Fruit fly (Drosophila melanogaster) whole organism, embryonic: Measurements from ENCODE around the gene CG7409.
A peak's percentile ranks its signal among the peaks of the same experiment; 100 is the strongest.

Source experiments
- B-H2 ChIP-seq: fragments of 200-800 bp; sonication (Bioruptor generic); optimal IDR thresholded peaks from 2 replicates; lab custom pipeline; 2018; ENCODE audit warnings: missing biosample characterization, mild to moderate bottlenecking, missing genetic modification characterization
- CG10959 ChIP-seq: fragments of 200-800 bp; sonication (Bioruptor generic); IDR thresholded peaks from 2 replicates; pipeline ENCODE4 v1.3.6; 2022; ENCODE audit warnings: missing biosample characterization, missing genetic modification characterization
- CG11696 ChIP-seq: fragments of 200-800 bp; sonication (Bioruptor generic); IDR thresholded peaks from 2 replicates; pipeline ENCODE4 v1.3.6; 2022; ENCODE audit warnings: missing biosample characterization, missing genetic modification characterization
- CG12155 ChIP-seq: fragments of 200-800 bp; sonication (Bioruptor generic); optimal IDR thresholded peaks from 3 replicates; lab custom pipeline; 2016; ENCODE audit warnings: missing biosample characterization, missing genetic modification characterization
- CG14710 ChIP-seq: fragments of 200-800 bp; sonication (Bioruptor generic); optimal IDR thresholded peaks from 3 replicates; lab custom pipeline; 2019; ENCODE audit warnings: missing biosample characterization, mild to moderate bottlenecking, missing genetic modification characterization, moderate library complexity
- CG15011 ChIP-seq: fragments of 200-800 bp; sonication (Bioruptor generic); optimal IDR thresholded peaks from 3 replicates; lab custom pipeline; 2018; ENCODE audit warnings: missing biosample characterization, mild to moderate bottlenecking, missing genetic modification characterization
- CG15269 ChIP-seq: fragments of 200-800 bp; sonication (Bioruptor generic); optimal IDR thresholded peaks from 2 replicates; lab custom pipeline; 2018; ENCODE audit warnings: missing biosample characterization, mild to moderate bottlenecking, missing genetic modification characterization, moderate library complexity
- CG1832 ChIP-seq: fragments of 200-800 bp; sonication (Bioruptor generic); optimal IDR thresholded peaks from 2 replicates; lab custom pipeline; 2017; ENCODE audit warnings: missing biosample characterization, mild to moderate bottlenecking, missing genetic modification characterization, inconsistent platforms
- CG18476 ChIP-seq: fragments of 200-800 bp; sonication (Bioruptor generic); optimal IDR thresholded peaks from 2 replicates; lab custom pipeline; 2016; ENCODE audit warnings: missing biosample characterization, mild to moderate bottlenecking, missing genetic modification characterization
- CG18764 ChIP-seq: fragments of 200-800 bp; sonication (Bioruptor generic); optimal IDR thresholded peaks from 3 replicates; lab custom pipeline; 2016; ENCODE audit warnings: missing biosample characterization, missing genetic modification characterization
- CG3065 ChIP-seq: fragments of 200-800 bp; sonication (Bioruptor generic); optimal IDR thresholded peaks from 2 replicates; lab custom pipeline; 2016; ENCODE audit warnings: missing biosample characterization, missing genetic modification characterization
- CG3726 ChIP-seq: fragments of 200-800 bp; sonication (Bioruptor generic); IDR thresholded peaks from 3 replicates; pipeline ENCODE4, ENCODE4 v1.3.6; 2022; ENCODE audit warnings: missing biosample characterization, missing genetic modification characterization
- CG7357 ChIP-seq: fragments of 200-800 bp; sonication (Bioruptor generic); IDR thresholded peaks from 3 replicates; pipeline ENCODE4 v1.3.6; 2022; ENCODE audit warnings: missing biosample characterization, missing genetic modification characterization
- CG8089 ChIP-seq: fragments of 200-800 bp; sonication (Bioruptor generic); optimal IDR thresholded peaks from 3 replicates; lab custom pipeline; 2016; ENCODE audit warnings: missing biosample characterization, missing genetic modification characterization
- ERR ChIP-seq: fragments of 200-800 bp; sonication (Bioruptor generic); optimal IDR thresholded peaks from 2 replicates; lab custom pipeline; 2016; ENCODE audit warnings: missing biosample characterization, missing genetic modification characterization
- Elba2 ChIP-seq: fragments of 200-800 bp; sonication (Bioruptor generic); optimal IDR thresholded peaks from 3 replicates; lab custom pipeline; 2016; ENCODE audit warnings: missing biosample characterization, missing genetic modification characterization
- Fer2 ChIP-seq: fragments of 200-800 bp; sonication (Bioruptor generic); optimal IDR thresholded peaks from 2 replicates; lab custom pipeline; 2018; ENCODE audit warnings: missing biosample characterization, mild to moderate bottlenecking, missing genetic modification characterization, moderate library complexity
- Fer3 ChIP-seq: fragments of 200-800 bp; sonication (Bioruptor generic); optimal IDR thresholded peaks from 2 replicates; lab custom pipeline; 2018; ENCODE audit warnings: missing biosample characterization, mild to moderate bottlenecking, missing genetic modification characterization, moderate library complexity
- GATAe ChIP-seq: fragments of 200-800 bp; sonication (Bioruptor generic); conservative IDR thresholded peaks from 2 replicates; pipeline ENCODE4 v1.3.6; 2022; ENCODE audit warnings: missing biosample characterization, missing genetic modification characterization
- Gug ChIP-seq: fragments of 200-800 bp; sonication (Bioruptor generic); IDR thresholded peaks from 4 replicates; pipeline ENCODE4 v1.3.6; 2022; ENCODE audit warnings: missing biosample characterization, missing genetic modification characterization
- HHEX ChIP-seq: fragments of 200-800 bp; sonication (Bioruptor generic); optimal IDR thresholded peaks from 3 replicates; lab custom pipeline; 2017; ENCODE audit warnings: missing biosample characterization, mild to moderate bottlenecking, missing genetic modification characterization, missing genetic modification reagents
- HLH54F ChIP-seq: fragments of 200-800 bp; sonication (Bioruptor generic); optimal IDR thresholded peaks from 3 replicates; lab custom pipeline; 2016; ENCODE audit warnings: missing biosample characterization, missing genetic modification characterization
- Hr51 ChIP-seq, 2 experiments: fragments of 200-800 bp; sonication (Bioruptor generic); optimal IDR thresholded peaks; 2 replicates in 1 of 2; 3 replicates in 1 of 2; lab custom pipeline; 2016 to 2018; ENCODE audit warnings: missing biosample characterization in 2 of 2, missing genetic modification characterization in 2 of 2, mild to moderate bottlenecking in 1 of 2, moderate library complexity in 1 of 2
- Max ChIP-seq: fragments of 200-800 bp; sonication (Bioruptor generic); optimal IDR thresholded peaks from 2 replicates; lab custom pipeline; 2016; ENCODE audit warnings: missing biosample characterization, mild to moderate bottlenecking, missing genetic modification characterization
- Mrtf ChIP-seq: fragments of 200-800 bp; sonication (Bioruptor generic); IDR thresholded peaks from 3 replicates; pipeline ENCODE4 v1.3.6; 2022; ENCODE audit warnings: missing biosample characterization, missing genetic modification characterization
- Nf-YC ChIP-seq: fragments of 200-800 bp; optimal IDR thresholded peaks from 3 replicates; lab custom pipeline; 2019; ENCODE audit warnings: missing biosample characterization, mild to moderate bottlenecking, missing genetic modification characterization, moderate library complexity
- Oli ChIP-seq: fragments of 200-800 bp; sonication (Bioruptor generic); optimal IDR thresholded peaks from 2 replicates; lab custom pipeline; 2018; ENCODE audit warnings: missing biosample characterization, mild to moderate bottlenecking, missing genetic modification characterization, moderate library complexity
- Opbp ChIP-seq: fragments of 200-800 bp; sonication (Bioruptor generic); IDR thresholded peaks from 3 replicates; pipeline ENCODE4 v1.3.6; 2022; ENCODE audit warnings: missing biosample characterization, missing genetic modification characterization; ENCODE audit not compliant: partially characterized antibody
- Poxn ChIP-seq: fragments of 200-800 bp; sonication (Bioruptor generic); IDR thresholded peaks from 2 replicates; pipeline ENCODE4 v1.3.6; 2022; ENCODE audit warnings: missing biosample characterization, missing genetic modification characterization
- Sox100B ChIP-seq: fragments of 200-800 bp; sonication (Bioruptor generic); optimal IDR thresholded peaks from 3 replicates; lab custom pipeline; 2018; ENCODE audit warnings: missing biosample characterization, mild to moderate bottlenecking, missing genetic modification characterization
- ara ChIP-seq: fragments of 200-800 bp; sonication (Bioruptor generic); IDR thresholded peaks from 2 replicates; pipeline ENCODE4 v1.3.6; 2022; ENCODE audit warnings: missing biosample characterization, missing genetic modification characterization
- bbx ChIP-seq: fragments of 200-800 bp; sonication (Bioruptor generic); IDR thresholded peaks from 2 replicates; pipeline ENCODE4 v1.3.6; 2022; ENCODE audit warnings: missing biosample characterization, missing genetic modification characterization; ENCODE audit not compliant: partially characterized antibody
- btn ChIP-seq: fragments of 200-800 bp; sonication (Bioruptor generic); optimal IDR thresholded peaks from 2 replicates; lab custom pipeline; 2016; ENCODE audit warnings: missing biosample characterization, missing genetic modification characterization
- chm ChIP-seq: fragments of 200-800 bp; sonication (Bioruptor generic); IDR thresholded peaks from 2 replicates; pipeline ENCODE4 v1.3.6; 2022; ENCODE audit warnings: missing biosample characterization, missing genetic modification characterization
- crp ChIP-seq, 2 experiments: fragments of 200-800 bp; sonication (Bioruptor generic); optimal IDR thresholded peaks; 2 replicates in 1 of 2; 3 replicates in 1 of 2; lab custom pipeline; 2017; ENCODE audit warnings: missing biosample characterization in 2 of 2, missing genetic modification characterization in 2 of 2, mild to moderate bottlenecking in 1 of 2, moderate library complexity in 1 of 2
- disco-r ChIP-seq: fragments of 200-800 bp; sonication (Bioruptor generic); optimal IDR thresholded peaks from 2 replicates; lab custom pipeline; 2016; ENCODE audit warnings: missing biosample characterization, missing genetic modification characterization
- dpn ChIP-seq, 2 experiments: fragments of 200-800 bp; sonication (Bioruptor generic); optimal IDR thresholded peaks; 3 replicates each; lab custom pipeline; 2016; ENCODE audit warnings: missing biosample characterization in 2 of 2, missing genetic modification characterization in 2 of 2
- esg ChIP-seq: fragments of 200-800 bp; sonication (Bioruptor generic); conservative IDR thresholded peaks from 2 replicates; pipeline ENCODE4 v1.3.6; 2022; ENCODE audit warnings: missing biosample characterization, missing genetic modification characterization
- fd3F ChIP-seq: fragments of 200-800 bp; sonication (Bioruptor generic); optimal IDR thresholded peaks from 2 replicates; lab custom pipeline; 2018; ENCODE audit warnings: missing biosample characterization, mild to moderate bottlenecking, missing genetic modification characterization, moderate library complexity
- gce ChIP-seq: fragments of 200-800 bp; sonication (Bioruptor generic); IDR thresholded peaks from 3 replicates; pipeline ENCODE4 v1.3.6; 2022; ENCODE audit warnings: missing biosample characterization, missing genetic modification characterization
- gcm ChIP-seq: fragments of 200-800 bp; sonication (Bioruptor generic); optimal IDR thresholded peaks from 2 replicates; lab custom pipeline; 2019; ENCODE audit warnings: missing biosample characterization, mild to moderate bottlenecking, missing genetic modification characterization, moderate library complexity
- gsb-n ChIP-seq: fragments of 200-800 bp; sonication (Bioruptor generic); optimal IDR thresholded peaks from 3 replicates; lab custom pipeline; 2018; ENCODE audit warnings: missing biosample characterization, mild to moderate bottlenecking, missing genetic modification characterization
- oc ChIP-seq: fragments of 200-800 bp; sonication (Bioruptor generic); optimal IDR thresholded peaks from 2 replicates; lab custom pipeline; 2018; ENCODE audit warnings: missing biosample characterization, mild to moderate bottlenecking, missing genetic modification characterization, moderate library complexity
- row ChIP-seq: fragments of 200-800 bp; sonication (Bioruptor generic); IDR thresholded peaks from 3 replicates; pipeline ENCODE4 v1.3.6; 2022; ENCODE audit warnings: missing biosample characterization, missing genetic modification characterization
- run ChIP-seq: fragments of 200-800 bp; sonication (Bioruptor generic); optimal IDR thresholded peaks from 3 replicates; lab custom pipeline; 2018; ENCODE audit warnings: missing biosample characterization, mild to moderate bottlenecking, missing genetic modification characterization
- sim ChIP-seq: fragments of 200-800 bp; sonication (Bioruptor generic); IDR thresholded peaks from 2 replicates; pipeline ENCODE4 v1.3.6; 2022; ENCODE audit warnings: missing biosample characterization, missing genetic modification characterization
- sisA ChIP-seq: fragments of 200-800 bp; sonication (Bioruptor generic); IDR thresholded peaks from 2 replicates; pipeline ENCODE4 v1.3.6; 2022; ENCODE audit warnings: missing biosample characterization, missing genetic modification characterization
- tx ChIP-seq: fragments of 200-800 bp; sonication (Bioruptor generic); optimal IDR thresholded peaks from 2 replicates; lab custom pipeline; 2016; ENCODE audit warnings: missing biosample characterization, missing genetic modification characterization

The CG7409 gene

dm6 chr3L:7718561-7719417 is 35.4 kb upstream of the CG7409 start, which contains the start of gene Mcad (continued):
- TF ChIP-seq CG8089 (GFP tag; lab: Kevin White, UChicago) (peak; percentile 14), ara (GFP tag; lab: Robert Waterston, UW) (peak; percentile 57), tx (GFP tag; lab: Kevin White, UChicago) (peak; percentile 30), bbx (GFP tag; lab: Robert Waterston, UW) (no peak), run (tag; lab: Kevin White, UChicago) (peak; percentile 67), esg (GFP tag; lab: Robert Waterston, UW) (peak; percentile 94), crp (GFP tag; optimal IDR thresholded peaks at IDR 0.05; lab: Kevin White, UChicago) (peak in 1 of 2 experiments; percentile 37), ERR (GFP tag; lab: Kevin White, UChicago) (peak; percentile 38), dpn (GFP tag; optimal IDR thresholded peaks at IDR 0.05; lab: Kevin White, UChicago) (peak; percentile 53 to 85), CG18764 (GFP tag; lab: Kevin White, UChicago) (peak; percentile 90), CG3065 (peak; percentile 16), Elba2 (GFP tag; lab: Kevin White, UChicago) (no peak), Gug (GFP tag; lab: Robert Waterston, UW) (peak; percentile 90), Opbp (GFP tag; lab: Robert Waterston, UW) (no peak), Hr51 (GFP tag; optimal IDR thresholded peaks at IDR 0.05; lab: Kevin White, UChicago) (peak; percentile 8 to 94), Max (peak; percentile 88), GATAe (GFP tag; lab: Robert Waterston, UW) (peak; percentile 60), Sox100B (GFP tag; lab: Kevin White, UChicago) (peak; percentile 97), CG1832 (no peak), CG14710 (tag; lab: Kevin White, UChicago) (peak; percentile 92), chm (peak; percentile 65; the same call in 1 of the 2 replicates), CG11696 (GFP tag; lab: Robert Waterston, UW) (peak; percentile 16; the same call in 1 of the 2 replicates), CG7357 (GFP tag; lab: Robert Waterston, UW) (peak; percentile 52; the same call in 2 of the 3 replicates), oc (tag; lab: Kevin White, UChicago) (peak; percentile 68), gcm (GFP tag; lab: Kevin White, UChicago) (peak; percentile 68), Poxn (GFP tag; lab: Robert Waterston, UW) (peak; percentile 57), CG15269 (peak; percentile 88), disco-r (GFP tag; lab: Kevin White, UChicago) (no peak), CG12155 (GFP tag; lab: Kevin White, UChicago) (peak; percentile 77), sim (GFP tag; lab: Robert Waterston, UW) (no peak; the same call in 1 of the 2 replicates), B-H2 (peak; percentile 17), gsb-n (tag; lab: Kevin White, UChicago) (peak; percentile 37), HHEX (GFP tag; lab: Kevin White, UChicago) (peak; percentile 97), Mrtf (GFP tag; lab: Robert Waterston, UW) (peak; percentile 84), CG15011 (GFP tag; lab: Kevin White, UChicago) (peak; percentile 96), sisA (GFP tag; lab: Robert Waterston, UW) (peak; percentile 96), HLH54F (GFP tag; lab: Kevin White, UChicago) (peak; percentile 65), Fer2 (tag; lab: Kevin White, UChicago) (peak; percentile 81), CG3726 (peak; percentile 69), Nf-YC (tag; lab: Kevin White, UChicago) (peak; percentile 77), btn (GFP tag; lab: Kevin White, UChicago) (no peak), Oli (tag; lab: Kevin White, UChicago) (peak; percentile 87), row (GFP tag; lab: Robert Waterston, UW) (peak; percentile 98), Fer3 (tag; lab: Kevin White, UChicago) (peak; percentile 97), fd3F (GFP tag; lab: Kevin White, UChicago) (peak; percentile 64), gce (GFP tag; lab: Robert Waterston, UW) (peak; percentile 69; the same call in 2 of the 3 replicates), CG18476 (GFP tag; lab: Kevin White, UChicago) (peak; percentile 87), CG10959 (GFP tag; lab: Robert Waterston, UW) (peak; percentile 56)
